Fruit fly (Drosophila melanogaster): ENCODE results near the gene gnu.
A peak's percentile ranks its signal among the peaks of the same experiment; 100 is the strongest.

Gene gnu

dm6 chr3L:14757464-14758384 lies 45.4 kb downstream of the gnu start, which contains the start of gene CG42507 (continued):
- TF ChIP-seq HLH3B (GFP tag; IDR thresholded peaks at IDR 0.05) (peak; percentile 23; the same call in 1 of the 2 replicates), Sry-β (GFP tag; optimal IDR thresholded peaks at IDR 0.05) (no peak), mirr (GFP tag; optimal IDR thresholded peaks at IDR 0.05) (peak; percentile 80), MESR4 (GFP tag; optimal IDR thresholded peaks at IDR 0.05) (peak; percentile 3), CG4424 (GFP tag; optimal IDR thresholded peaks at IDR 0.05) (no peak), CG2120 (GFP tag; optimal IDR thresholded peaks at IDR 0.05) (peak; percentile 37), CG9876 (GFP tag; optimal IDR thresholded peaks at IDR 0.05) (no peak), kni (GFP tag; optimal IDR thresholded peaks at IDR 0.05) (peak; percentile 95), Opbp (GFP tag; IDR thresholded peaks at IDR 0.05; ENCODE audit: partially characterized antibody) (no peak), lbe (GFP tag; optimal IDR thresholded peaks at IDR 0.05) (peak; percentile 66), CG14014 (GFP tag; IDR thresholded peaks at IDR 0.05) (peak; percentile 54; the same call in 1 of the 2 replicates), CG13296 (GFP tag; optimal IDR thresholded peaks at IDR 0.05) (peak; percentile 77), CG13624 (GFP tag; optimal IDR thresholded peaks at IDR 0.05) (no peak), unpg (GFP tag; optimal IDR thresholded peaks at IDR 0.05) (peak; percentile 11), Gug (GFP tag; IDR thresholded peaks at IDR 0.05) (no peak), zfh1 (GFP tag; IDR thresholded peaks at IDR 0.05) (peak; percentile 27; the same call in 1 of the 3 replicates), CG15601 (tag; optimal IDR thresholded peaks at IDR 0.05) (peak; percentile 50), CG12071 (GFP tag; optimal IDR thresholded peaks at IDR 0.05) (peak; percentile 80), tll (GFP tag; optimal IDR thresholded peaks at IDR 0.05) (peak in 1 of 2 experiments; percentile 82), CG12299 (tag; optimal IDR thresholded peaks at IDR 0.05) (no peak), peb (GFP tag; IDR thresholded peaks at IDR 0.05) (no peak), crp (GFP tag; optimal IDR thresholded peaks at IDR 0.05) (peak in 1 of 2 experiments; percentile 12), Fer3 (tag; optimal IDR thresholded peaks at IDR 0.05) (peak; percentile 38), phol (tag; optimal IDR thresholded peaks at IDR 0.05) (no peak), Dek (tag; optimal IDR thresholded peaks at IDR 0.05) (peak; percentile 18), danr (GFP tag; IDR thresholded peaks at IDR 0.05) (no peak), CG18599 (GFP tag; optimal IDR thresholded peaks at IDR 0.05) (peak; percentile 66), btn (GFP tag; optimal IDR thresholded peaks at IDR 0.05) (no peak), seq (GFP tag; IDR thresholded peaks at IDR 0.05) (peak; percentile 51; the same call in 1 of the 2 replicates), zf30C (GFP tag; optimal IDR thresholded peaks at IDR 0.05) (peak; percentile 41), Dip3 (GFP tag; optimal IDR thresholded peaks at IDR 0.05) (peak; percentile 3), amos (GFP tag; IDR thresholded peaks at IDR 0.05; ENCODE audit: partially characterized antibody) (no peak; the same call in 1 of the 2 replicates), wdn (GFP tag; IDR thresholded peaks at IDR 0.05) (peak; percentile 85; the same call in 1 of the 2 replicates), CG10959 (GFP tag; IDR thresholded peaks at IDR 0.05) (no peak), NC2β (GFP tag; optimal IDR thresholded peaks at IDR 0.05) (no peak), Vsx1 (GFP tag; optimal IDR thresholded peaks at IDR 0.05) (no peak), CG11696 (GFP tag; IDR thresholded peaks at IDR 0.05) (peak; percentile 48; the same call in 1 of the 2 replicates), cad (GFP tag; optimal IDR thresholded peaks at IDR 0.05) (no peak), Dad (GFP tag; optimal IDR thresholded peaks at IDR 0.05) (no peak), Ada2b (GFP tag; IDR thresholded peaks at IDR 0.05) (0 out of 2 replicates have a peak, but pooled peaks have one; percentile 18), chm (GFP tag; IDR thresholded peaks at IDR 0.05) (peak; percentile 50), CG7928 (GFP tag; optimal IDR thresholded peaks at IDR 0.05) (no peak), shn (GFP tag; optimal IDR thresholded peaks at IDR 0.05) (no peak), bcd (GFP tag; optimal IDR thresholded peaks at IDR 0.05) (peak; percentile 22), Drgx (GFP tag; IDR thresholded peaks at IDR 0.05) (0 out of 2 replicates have a peak, but pooled peaks have one; percentile 8), Abd-B (GFP tag; optimal IDR thresholded peaks at IDR 0.05) (no peak), CG3281 (GFP tag; optimal IDR thresholded peaks at IDR 0.05) (peak; percentile 71)

All from whole organism, embryonic.